Worm (Caenorhabditis elegans): ENCODE data around the gene T09F5.20.

Gene T09F5.20

ce11 chrV:15189567-15189966 is 41.9 kb upstream of the T09F5.20 start, which contains the start of gene cyn-3 (continued):
- TF ChIP-seq dsc-1 (tag; optimal IDR thresholded peaks at IDR 0.05), result peak; percentile 88
- peak; percentile 74 for TF ChIP-seq nhr-77 (tag; optimal IDR thresholded peaks at IDR 0.05)
- TF ChIP-seq ceh-88 (GFP tag; IDR thresholded peaks at IDR 0.05), result 0 out of 2 replicates have a peak, but pooled peaks have one; percentile 27
- TF ChIP-seq egl-27 (tag; optimal IDR thresholded peaks at IDR 0.05), result no peak
- peak; percentile 31 for TF ChIP-seq fkh-4 (tag; optimal IDR thresholded peaks at IDR 0.05; ENCODE audit: borderline replicate concordance)
- peak; percentile 90 for TF ChIP-seq swsn-7 (tag; optimal IDR thresholded peaks at IDR 0.05)
- TF ChIP-seq zip-4 (GFP tag; optimal IDR thresholded peaks at IDR 0.05), result peak; percentile 52
- TF ChIP-seq nhr-84 (tag; optimal IDR thresholded peaks at IDR 0.05), result no peak
- peak; percentile 32 for TF ChIP-seq sup-37 (GFP tag; optimal IDR thresholded peaks at IDR 0.05)
- no peak for TF ChIP-seq hpl-2 (GFP tag; optimal IDR thresholded peaks at IDR 0.05)
- TF ChIP-seq rnt-1 (tag; optimal IDR thresholded peaks at IDR 0.05), result peak; percentile 92
- TF ChIP-seq sox-4 (tag; optimal IDR thresholded peaks at IDR 0.05), result peak; percentile 73
- TF ChIP-seq ztf-11 (tag; optimal IDR thresholded peaks at IDR 0.05), result peak in 1 of 2 experiments; percentile 17
- peak; percentile 83 for TF ChIP-seq aly-2 (tag; optimal IDR thresholded peaks at IDR 0.05)
- no peak for TF ChIP-seq nhr-76 (tag; optimal IDR thresholded peaks at IDR 0.05)
- TF ChIP-seq unc-98 (GFP tag; IDR thresholded peaks at IDR 0.05), result peak; percentile 8; the same call in 1 of the 2 replicates
- peak; percentile 92 for TF ChIP-seq xbp-1 (tag; optimal IDR thresholded peaks at IDR 0.05)
- TF ChIP-seq fos-1 (tag; optimal IDR thresholded peaks at IDR 0.05), result peak; percentile 90
- peak in 3 of 6 experiments; percentile 29 to 89 (median 83) for TF ChIP-seq elt-3 (tag; optimal IDR thresholded peaks at IDR 0.05)
- TF ChIP-seq tlp-1 (tag; optimal IDR thresholded peaks at IDR 0.05), result no peak
- peak; percentile 92 for TF ChIP-seq pax-3 (tag; optimal IDR thresholded peaks at IDR 0.05)
- peak; percentile 85 for TF ChIP-seq nhr-90 (tag; optimal IDR thresholded peaks at IDR 0.05; ENCODE audit: poor library complexity)
- TF ChIP-seq zag-1 (tag; optimal IDR thresholded peaks at IDR 0.05), result no peak
- TF ChIP-seq jun-1 (tag; optimal IDR thresholded peaks at IDR 0.05), result peak; percentile 88
- TF ChIP-seq unc-130 (tag; optimal IDR thresholded peaks at IDR 0.05), result peak; percentile 83
- peak; percentile 91 to 100 for TF ChIP-seq efl-1 (optimal IDR thresholded peaks at IDR 0.05)
- TF ChIP-seq efl-1 (GFP tag; optimal IDR thresholded peaks at IDR 0.05 in 1 of 2), result peak; percentile 99 to 100
- TF ChIP-seq hlh-17 (GFP tag; optimal IDR thresholded peaks at IDR 0.05; ENCODE audit: borderline replicate concordance), result no peak
- peak in 1 of 2 experiments; percentile 85 for TF ChIP-seq mdl-1 (tag; optimal IDR thresholded peaks at IDR 0.05)
- no peak for TF ChIP-seq hlh-4 (tag; optimal IDR thresholded peaks at IDR 0.05)
- peak; percentile 37 for TF ChIP-seq elt-2 (tag; optimal IDR thresholded peaks at IDR 0.05)
- peak; percentile 10 for TF ChIP-seq ceh-8 (GFP tag; optimal IDR thresholded peaks at IDR 0.05)
- no peak for TF ChIP-seq unc-62 (GFP tag; optimal IDR thresholded peaks at IDR 0.05)
- peak; percentile 91 to 95 for TF ChIP-seq lsy-2 (tag; optimal IDR thresholded peaks at IDR 0.05)
- no peak for TF ChIP-seq C04F5.9 (tag; optimal IDR thresholded peaks at IDR 0.05)
- peak; percentile 92 for TF ChIP-seq nhr-19 (GFP tag; conservative IDR thresholded peaks at IDR 0.05)
- peak; percentile 89 for TF ChIP-seq lin-13 (GFP tag; optimal IDR thresholded peaks at IDR 0.05)
- peak; percentile 99 for TF ChIP-seq dpl-1 (GFP tag; optimal IDR thresholded peaks at IDR 0.05)
- TF ChIP-seq blmp-1 (tag; optimal IDR thresholded peaks at IDR 0.05), result peak; percentile 91
- no peak for TF ChIP-seq C34B4.2 (tag; optimal IDR thresholded peaks at IDR 0.05)
- no peak for TF ChIP-seq ceh-63 (GFP tag; optimal IDR thresholded peaks at IDR 0.05)
- TF ChIP-seq C16A3.4 (tag; optimal IDR thresholded peaks at IDR 0.05), result peak; percentile 95
- TF ChIP-seq lir-3 (tag; optimal IDR thresholded peaks at IDR 0.05; ENCODE audit: poor library complexity), result peak; percentile 64
- TF ChIP-seq unc-86 (tag; optimal IDR thresholded peaks at IDR 0.05), result peak; percentile 90
- no peak for TF ChIP-seq nhr-28 (tag; optimal IDR thresholded peaks at IDR 0.05)
- TF ChIP-seq sptf-1 (tag; optimal IDR thresholded peaks at IDR 0.05), result no peak
- TF ChIP-seq efl-3 (GFP tag; optimal IDR thresholded peaks at IDR 0.05), result no peak
- peak; percentile 80 to 95 (median 81) for TF ChIP-seq ceh-82 (tag; optimal IDR thresholded peaks at IDR 0.05)
- peak; percentile 79 for TF ChIP-seq ztf-4 (tag; optimal IDR thresholded peaks at IDR 0.05)
- TF ChIP-seq grh-1 (GFP tag; IDR thresholded peaks at IDR 0.05), result peak; percentile 87
- TF ChIP-seq pag-3 (tag; optimal IDR thresholded peaks at IDR 0.05; ENCODE audit: borderline replicate concordance, insufficient read depth), result no peak
